Worm (Caenorhabditis elegans) whole organism, early embryonic: ENCODE data around the gene F01F1.14.

Experiments used
- aly-1 ChIP-seq: sonication (generic microtip); optimal IDR thresholded peaks from 2 replicates; lab custom pipeline; 2016; ENCODE audit warnings: missing genetic modification characterization, missing compliant biosample characterization
- ama-1 ChIP-seq: fragments of 150-350 bp; optimal IDR thresholded peaks from 2 replicates; lab custom pipeline; 2014
- ceh-36 ChIP-seq: sonication (generic microtip); optimal IDR thresholded peaks from 2 replicates; lab custom pipeline; 2016; ENCODE audit warnings: missing genetic modification characterization, inconsistent platforms, missing compliant biosample characterization
- ets-7 ChIP-seq: sonication (generic microtip); optimal IDR thresholded peaks from 2 replicates; lab custom pipeline; 2016; ENCODE audit warnings: missing genotype, missing genetic modification characterization, missing compliant biosample characterization
- hmg-4 ChIP-seq: fragments of 200-800 bp; sonication (Bioruptor generic); optimal IDR thresholded peaks from 2 replicates; lab custom pipeline; 2018; ENCODE audit warnings: mild to moderate bottlenecking, missing genetic modification characterization, missing compliant biosample characterization
- hnd-1 ChIP-seq: sonication (generic microtip); optimal IDR thresholded peaks from 2 replicates; lab custom pipeline; 2016; ENCODE audit warnings: missing genetic modification characterization, missing compliant biosample characterization
- pes-1 ChIP-seq: fragments of 200-800 bp; sonication (Bioruptor generic); IDR thresholded peaks from 2 replicates; pipeline ENCODE4 v1.3.6; 2022; ENCODE audit warnings: missing genetic modification reagents, missing genetic modification characterization, missing compliant biosample characterization
- scrt-1 ChIP-seq: fragments of 200-800 bp; sonication (Bioruptor generic); IDR thresholded peaks from 2 replicates; pipeline ENCODE4 v1.3.6; 2022; ENCODE audit warnings: missing genetic modification characterization, missing compliant biosample characterization
- tra-4 ChIP-seq: sonication (generic microtip); optimal IDR thresholded peaks from 2 replicates; lab custom pipeline; 2017; ENCODE audit warnings: missing genetic modification characterization, missing compliant biosample characterization

ce11 chrIII:5833376-5833775 is 49.3 kb downstream of the F01F1.14 start, which contains the start of the genes R12B2.13 and mdt-15:
- no peak for TF ChIP-seq ama-1 (lab: Kevin White, UChicago)
- TF ChIP-seq ets-7 (tag; lab: Kevin White, UChicago), result no peak
- TF ChIP-seq hnd-1, result no peak
- no peak for TF ChIP-seq aly-1 (tag; lab: Kevin White, UChicago)
- TF ChIP-seq ceh-36 (tag; lab: Kevin White, UChicago), result no peak
- no peak for TF ChIP-seq pes-1
- no peak for TF ChIP-seq hmg-4 (GFP tag; lab: Kevin White, UChicago)
- no peak for TF ChIP-seq scrt-1 (GFP tag; lab: Robert Waterston, UW)
- TF ChIP-seq tra-4 (tag; lab: Kevin White, UChicago), result no peak
